Fruit fly (Drosophila melanogaster) whole organism, embryonic: ENCODE measurements around the gene cu.
A peak's percentile ranks its signal among the peaks of the same experiment; 100 is the strongest.

Source experiments
- CG10979 ChIP-seq: fragments of 200-800 bp; sonication (Bioruptor generic); optimal IDR thresholded peaks from 2 replicates; lab custom pipeline; 2018; ENCODE audit warnings: missing biosample characterization, mild to moderate bottlenecking, missing genetic modification characterization, moderate library complexity
- CG12659 ChIP-seq: fragments of 200-800 bp; sonication (Bioruptor generic); optimal IDR thresholded peaks from 3 replicates; lab custom pipeline; 2017; ENCODE audit warnings: mild to moderate bottlenecking, missing biosample characterization, missing genetic modification reagents, missing genetic modification characterization
- CG13424 ChIP-seq: fragments of 200-800 bp; sonication (Bioruptor generic); optimal IDR thresholded peaks from 2 replicates; lab custom pipeline; 2019; ENCODE audit warnings: missing biosample characterization, mild to moderate bottlenecking, missing genetic modification characterization, moderate library complexity
- CG14441 ChIP-seq: fragments of 200-800 bp; sonication (Bioruptor generic); IDR thresholded peaks from 2 replicates; pipeline ENCODE4 v1.3.6; 2022; ENCODE audit warnings: missing biosample characterization, missing genetic modification characterization
- CG1529 ChIP-seq: fragments of 200-800 bp; sonication (Bioruptor generic); optimal IDR thresholded peaks from 3 replicates; lab custom pipeline; 2018; ENCODE audit warnings: missing biosample characterization, missing genetic modification characterization
- CG15514 ChIP-seq: fragments of 200-800 bp; sonication (Bioruptor generic); optimal IDR thresholded peaks from 3 replicates; lab custom pipeline; 2017; ENCODE audit warnings: missing biosample characterization, missing genetic modification characterization, mild to moderate bottlenecking, moderate library complexity, missing genetic modification reagents
- CG15696 ChIP-seq: fragments of 200-800 bp; sonication (Bioruptor generic); optimal IDR thresholded peaks from 2 replicates; lab custom pipeline; 2019; ENCODE audit warnings: missing biosample characterization, mild to moderate bottlenecking, missing genetic modification characterization, moderate library complexity
- CG17912 ChIP-seq: fragments of 200-800 bp; sonication (Bioruptor generic); optimal IDR thresholded peaks from 2 replicates; lab custom pipeline; 2018; ENCODE audit warnings: missing biosample characterization, mild to moderate bottlenecking, missing genetic modification characterization
- CG2129 ChIP-seq: fragments of 200-800 bp; sonication (Bioruptor generic); IDR thresholded peaks from 2 replicates; pipeline ENCODE4 v1.3.6; 2022; ENCODE audit warnings: missing biosample characterization, missing genetic modification characterization; ENCODE audit not compliant: partially characterized antibody
- CG31365 ChIP-seq: fragments of 200-800 bp; sonication (Bioruptor generic); optimal IDR thresholded peaks from 2 replicates; lab custom pipeline; 2018; ENCODE audit warnings: missing biosample characterization, mild to moderate bottlenecking, missing genetic modification characterization
- CG31388 ChIP-seq: fragments of 200-800 bp; sonication (Bioruptor generic); optimal IDR thresholded peaks from 2 replicates; lab custom pipeline; 2016; ENCODE audit warnings: missing biosample characterization, missing genetic modification characterization
- CG31441 ChIP-seq: fragments of 200-800 bp; sonication (Bioruptor generic); IDR thresholded peaks from 2 replicates; pipeline ENCODE4 v1.3.6; 2022; ENCODE audit warnings: missing biosample characterization, missing genetic modification characterization
- CG42726 ChIP-seq: fragments of 200-800 bp; sonication (Bioruptor generic); IDR thresholded peaks from 2 replicates; pipeline ENCODE4 v1.3.6; 2022; ENCODE audit warnings: missing biosample characterization, missing genetic modification characterization; ENCODE audit not compliant: partially characterized antibody
- CG4730 ChIP-seq: fragments of 200-800 bp; sonication (Bioruptor generic); IDR thresholded peaks from 2 replicates; pipeline ENCODE4 v1.3.6; 2022; ENCODE audit warnings: missing biosample characterization, missing genetic modification characterization
- CG6175 ChIP-seq: fragments of 200-800 bp; sonication (Bioruptor generic); IDR thresholded peaks from 3 replicates; pipeline ENCODE4 v1.3.6; 2022; ENCODE audit warnings: missing biosample characterization, missing genetic modification characterization
- CG6254 ChIP-seq: fragments of 200-800 bp; sonication (Bioruptor generic); optimal IDR thresholded peaks from 3 replicates; lab custom pipeline; 2017; ENCODE audit warnings: mild to moderate bottlenecking, missing biosample characterization, missing genetic modification reagents, missing genetic modification characterization
- CG6689 ChIP-seq: fragments of 200-800 bp; sonication (Bioruptor generic); IDR thresholded peaks from 2 replicates; pipeline ENCODE4 v1.3.6; 2022; ENCODE audit warnings: missing biosample characterization, missing genetic modification characterization
- CG6765 ChIP-seq: fragments of 200-800 bp; sonication (Bioruptor generic); optimal IDR thresholded peaks from 3 replicates; lab custom pipeline; 2017; ENCODE audit warnings: missing biosample characterization, mild to moderate bottlenecking, missing genetic modification characterization
- CG7271 ChIP-seq: fragments of 200-800 bp; sonication (Bioruptor generic); optimal IDR thresholded peaks from 2 replicates; lab custom pipeline; 2018; ENCODE audit warnings: missing biosample characterization, mild to moderate bottlenecking, missing genetic modification characterization, moderate library complexity
- CG7839 ChIP-seq: fragments of 200-800 bp; sonication (Bioruptor generic); optimal IDR thresholded peaks from 3 replicates; lab custom pipeline; 2018; ENCODE audit warnings: missing biosample characterization, mild to moderate bottlenecking, missing genetic modification characterization, moderate library complexity
- CG7963 ChIP-seq: fragments of 200-800 bp; sonication (Bioruptor generic); IDR thresholded peaks from 3 replicates; pipeline ENCODE4 v1.3.6; 2022; ENCODE audit warnings: missing biosample characterization, missing genetic modification characterization; ENCODE audit not compliant: partially characterized antibody
- CG8290 ChIP-seq, 3 experiments: fragments of 200-800 bp; sonication (Bioruptor generic); optimal IDR thresholded peaks; 2 replicates each; lab custom pipeline; 2016 to 2019; ENCODE audit warnings: missing biosample characterization in 3 of 3, missing genetic modification characterization in 3 of 3, mild to moderate bottlenecking in 2 of 3, moderate library complexity in 1 of 3
- CG8388 ChIP-seq: fragments of 200-800 bp; sonication (Bioruptor generic); optimal IDR thresholded peaks from 2 replicates; lab custom pipeline; 2019; ENCODE audit warnings: missing biosample characterization, mild to moderate bottlenecking, missing genetic modification characterization, moderate library complexity
- CG9437 ChIP-seq: fragments of 200-800 bp; sonication (Bioruptor generic); optimal IDR thresholded peaks from 2 replicates; lab custom pipeline; 2018; ENCODE audit warnings: missing biosample characterization, mild to moderate bottlenecking, missing genetic modification characterization
- CG9817 ChIP-seq: fragments of 200-800 bp; sonication (Bioruptor generic); optimal IDR thresholded peaks from 2 replicates; lab custom pipeline; 2018; ENCODE audit warnings: missing biosample characterization, mild to moderate bottlenecking, missing genetic modification characterization, moderate library complexity
- CHES-1-like ChIP-seq: fragments of 200-800 bp; sonication (Bioruptor generic); optimal IDR thresholded peaks from 2 replicates; lab custom pipeline; 2016; ENCODE audit warnings: missing biosample characterization, missing genetic modification characterization
- CkIIα-i1 ChIP-seq: fragments of 200-800 bp; sonication (Bioruptor generic); IDR thresholded peaks from 2 replicates; pipeline ENCODE4 v1.3.6; 2022; ENCODE audit warnings: missing biosample characterization, missing genetic modification characterization
- Dp ChIP-seq: fragments of 200-800 bp; sonication (Bioruptor generic); optimal IDR thresholded peaks from 2 replicates; lab custom pipeline; 2018; ENCODE audit warnings: missing biosample characterization, mild to moderate bottlenecking, missing genetic modification characterization, moderate library complexity
- Dref ChIP-seq: fragments of 200-800 bp; sonication (Bioruptor generic); IDR thresholded peaks from 2 replicates; pipeline ENCODE4 v1.3.6; 2022; ENCODE audit warnings: missing biosample characterization, missing genetic modification characterization
- Hmr ChIP-seq: fragments of 200-800 bp; sonication (Bioruptor generic); optimal IDR thresholded peaks from 3 replicates; lab custom pipeline; 2017; ENCODE audit warnings: mild to moderate bottlenecking, missing biosample characterization, missing genetic modification reagents, missing genetic modification characterization
- Hr51 ChIP-seq, 2 experiments: fragments of 200-800 bp; sonication (Bioruptor generic); optimal IDR thresholded peaks; 2 replicates in 1 of 2; 3 replicates in 1 of 2; lab custom pipeline; 2016 to 2018; ENCODE audit warnings: missing biosample characterization in 2 of 2, missing genetic modification characterization in 2 of 2, mild to moderate bottlenecking in 1 of 2, moderate library complexity in 1 of 2
- Lhr ChIP-seq: fragments of 200-800 bp; sonication (Bioruptor generic); optimal IDR thresholded peaks from 3 replicates; lab custom pipeline; 2017; ENCODE audit warnings: mild to moderate bottlenecking, missing biosample characterization, missing genetic modification reagents, missing genetic modification characterization
- Max ChIP-seq: fragments of 200-800 bp; sonication (Bioruptor generic); optimal IDR thresholded peaks from 2 replicates; lab custom pipeline; 2016; ENCODE audit warnings: missing biosample characterization, mild to moderate bottlenecking, missing genetic modification characterization
- NC2β ChIP-seq: fragments of 200-800 bp; sonication (Bioruptor generic); optimal IDR thresholded peaks from 2 replicates; lab custom pipeline; 2016; ENCODE audit warnings: missing biosample characterization, missing genetic modification characterization
- Opbp ChIP-seq: fragments of 200-800 bp; sonication (Bioruptor generic); IDR thresholded peaks from 3 replicates; pipeline ENCODE4 v1.3.6; 2022; ENCODE audit warnings: missing biosample characterization, missing genetic modification characterization; ENCODE audit not compliant: partially characterized antibody
- grn ChIP-seq: fragments of 200-800 bp; sonication (Bioruptor generic); optimal IDR thresholded peaks from 3 replicates; lab custom pipeline; 2017; ENCODE audit warnings: missing biosample characterization, missing genetic modification characterization
- inv ChIP-seq: fragments of 200-800 bp; sonication (Bioruptor generic); IDR thresholded peaks from 2 replicates; pipeline ENCODE4 v1.3.6; 2022; ENCODE audit warnings: missing biosample characterization, missing genetic modification characterization; ENCODE audit not compliant: partially characterized antibody
- klu ChIP-seq: fragments of 200-800 bp; sonication (Bioruptor generic); IDR thresholded peaks from 2 replicates; pipeline ENCODE4 v1.3.6; 2022; ENCODE audit warnings: missing biosample characterization, missing genetic modification characterization
- lbe ChIP-seq: fragments of 200-800 bp; sonication (Bioruptor generic); optimal IDR thresholded peaks from 2 replicates; lab custom pipeline; 2016; ENCODE audit warnings: missing biosample characterization, mild to moderate bottlenecking, missing genetic modification characterization
- lov ChIP-seq, 2 experiments: fragments of 200-800 bp in 1 of 2; fragments of >200 bp in 1 of 2; sonication (Bioruptor generic) in 1 of 2; IDR thresholded peaks in 1 of 2; optimal IDR thresholded peaks in 1 of 2; 2 replicates in 1 of 2; 3 replicates in 1 of 2; pipeline versions ENCODE4 v1.3.6 to Lab custom; 2017 to 2022; ENCODE audit warnings: missing biosample characterization in 1 of 2, missing genetic modification characterization in 1 of 2
- mirr ChIP-seq: fragments of 200-800 bp; sonication (Bioruptor generic); optimal IDR thresholded peaks from 3 replicates; lab custom pipeline; 2018; ENCODE audit warnings: missing biosample characterization, mild to moderate bottlenecking, missing genetic modification characterization
- pan ChIP-seq, 4 experiments: fragments of >200 bp in 3 of 4; fragments of 200-800 bp in 1 of 4; sonication (Bioruptor generic) in 1 of 4; optimal IDR thresholded peaks in 3 of 4; IDR thresholded peaks in 1 of 4; 2 replicates each; pipeline versions ENCODE4 v1.3.6 to Lab custom; 2017 to 2022; ENCODE audit warnings: missing biosample characterization in 2 of 4, missing genetic modification characterization in 2 of 4, mixed read lengths in 1 of 4
- slbo ChIP-seq: fragments of 200-800 bp; sonication (Bioruptor generic); IDR thresholded peaks from 2 replicates; pipeline ENCODE4 v1.3.6; 2022; ENCODE audit warnings: missing biosample characterization, missing genetic modification characterization
- stwl ChIP-seq: fragments of 200-800 bp; sonication (Bioruptor generic); optimal IDR thresholded peaks from 3 replicates; lab custom pipeline; 2018; ENCODE audit warnings: missing biosample characterization, mild to moderate bottlenecking, missing genetic modification characterization, moderate library complexity

cu gene

dm6 chr3R:11211291-11212061 is 14.1 kb downstream of the cu start (continued):
- TF ChIP-seq CG6765 (peak; percentile 52), CG31441 (GFP tag; lab: Robert Waterston, UW) (peak; percentile 62), lov (optimal IDR thresholded peaks at IDR 0.05; lab: Kevin White, UChicago) (no peak), lov (GFP tag; IDR thresholded peaks at IDR 0.05; lab: Robert Waterston, UW) (peak; percentile 71; the same call in 1 of the 3 replicates), CkIIα-i1 (GFP tag; lab: Robert Waterston, UW) (no peak), Lhr (GFP tag; lab: Kevin White, UChicago) (no peak), inv (GFP tag; lab: Robert Waterston, UW) (peak; percentile 32; the same call in 1 of the 2 replicates), CG6175 (GFP tag; lab: Robert Waterston, UW) (peak; percentile 63; the same call in 1 of the 3 replicates), CG15696 (tag; lab: Kevin White, UChicago) (peak; percentile 18), CG9817 (tag; lab: Kevin White, UChicago) (peak; percentile 65), stwl (no peak), CG6689 (GFP tag; lab: Robert Waterston, UW) (peak; percentile 82), NC2β (GFP tag; lab: Kevin White, UChicago) (peak; percentile 48), CG13424 (tag; lab: Kevin White, UChicago) (peak; percentile 63), Hr51 (GFP tag; optimal IDR thresholded peaks at IDR 0.05; lab: Kevin White, UChicago) (peak; percentile 49 to 63)

- TF ChIP-seq CG7839 (peak; percentile 71), CG7963 (GFP tag; lab: Robert Waterston, UW) (no peak), CG12659 (GFP tag; lab: Kevin White, UChicago) (peak; percentile 84), Dref (GFP tag; lab: Robert Waterston, UW) (no peak), mirr (GFP tag; lab: Kevin White, UChicago) (peak; percentile 10), CG31441 (GFP tag; lab: Robert Waterston, UW) (peak; percentile 72), CG1529 (GFP tag; lab: Kevin White, UChicago) (peak; percentile 20), CG4730 (GFP tag; lab: Robert Waterston, UW) (no peak), slbo (GFP tag; lab: Robert Waterston, UW) (peak; percentile 70), CG8388 (GFP tag; lab: Kevin White, UChicago) (peak; percentile 39), Opbp (GFP tag; lab: Robert Waterston, UW) (no peak), lbe (peak; percentile 11), pan (optimal IDR thresholded peaks at IDR 0.05; lab: Kevin White, UChicago) (no peak), pan (GFP tag; optimal IDR thresholded peaks at IDR 0.05 in 1 of 2, IDR thresholded peaks at IDR 0.05 in 1 of 2) (no peak), CG10979 (peak; percentile 48), CG17912 (GFP tag; lab: Kevin White, UChicago) (peak; percentile 2), grn (GFP tag; lab: Kevin White, UChicago) (no peak), CHES-1-like (GFP tag; lab: Kevin White, UChicago) (peak; percentile 75), CG7271 (no peak), Max (GFP tag; lab: Kevin White, UChicago) (no peak), Dp (GFP tag; lab: Kevin White, UChicago) (peak; percentile 6), CG14441 (0 out of 2 replicates have a peak, but pooled peaks have one; percentile 23), CG31365 (tag; lab: Kevin White, UChicago) (no peak), CG42726 (GFP tag; lab: Robert Waterston, UW) (no peak), CG9437 (peak; percentile 60), CG2129 (GFP tag; lab: Robert Waterston, UW) (no peak), CG8290 (GFP tag; optimal IDR thresholded peaks at IDR 0.05; lab: Kevin White, UChicago) (peak; percentile 24), CG8290 (tag; optimal IDR thresholded peaks at IDR 0.05; lab: Kevin White, UChicago) (peak in 1 of 2 experiments; percentile 69), CG31388 (GFP tag; lab: Kevin White, UChicago) (no peak), CG6254 (GFP tag; lab: Kevin White, UChicago) (peak; percentile 5), Hmr (GFP tag; lab: Kevin White, UChicago) (peak; percentile 47), klu (peak; percentile 57; the same call in 1 of the 2 replicates), CG15514 (GFP tag; lab: Kevin White, UChicago) (peak; percentile 61)
These were observed 17.1 kb downstream of the cu start, which contains the start of gene ZnT86D for dm6 chr3R:11214449-11214950. TSS of gene ZnT86D (minus strand) at chr3R:11214539.
